Fruit fly (Drosophila melanogaster) whole organism, prepupa: ENCODE measurements around the gene Npc1a.

Experiments used
- Blimp-1 ChIP-seq: fragments of 200-800 bp; sonication (Bioruptor generic); optimal IDR thresholded peaks from 3 replicates; lab custom pipeline; 2017; ENCODE audit warnings: missing biosample characterization, missing genetic modification characterization, mild to moderate bottlenecking, moderate library complexity, missing genetic modification reagents
- CG10631 ChIP-seq: fragments of 200-800 bp; sonication (Bioruptor generic); optimal IDR thresholded peaks from 2 replicates; lab custom pipeline; 2016; ENCODE audit warnings: missing biosample characterization, missing genetic modification characterization
- CG11294 ChIP-seq: fragments of 200-800 bp; sonication (Bioruptor generic); IDR thresholded peaks from 2 replicates; pipeline ENCODE4 v1.3.6; 2022; ENCODE audit warnings: missing biosample characterization, missing genetic modification characterization
- CG11902 ChIP-seq: fragments of 200-800 bp; sonication (Bioruptor generic); optimal IDR thresholded peaks from 3 replicates; lab custom pipeline; 2016; ENCODE audit warnings: missing biosample characterization, missing genetic modification characterization
- CG1621 ChIP-seq: fragments of 200-800 bp; sonication (Bioruptor generic); optimal IDR thresholded peaks from 3 replicates; lab custom pipeline; 2018; ENCODE audit warnings: missing biosample characterization, mild to moderate bottlenecking, missing genetic modification characterization
- CG16779 ChIP-seq: fragments of 200-800 bp; sonication (Bioruptor generic); optimal IDR thresholded peaks from 3 replicates; lab custom pipeline; 2017; ENCODE audit warnings: missing biosample characterization, mild to moderate bottlenecking, missing genetic modification characterization
- CG3032 ChIP-seq: fragments of 200-800 bp; optimal IDR thresholded peaks from 2 replicates; lab custom pipeline; 2019; ENCODE audit warnings: missing biosample characterization, mild to moderate bottlenecking, missing genetic modification characterization, moderate library complexity
- CG31627 ChIP-seq: fragments of 200-800 bp; sonication (Bioruptor generic); optimal IDR thresholded peaks from 3 replicates; lab custom pipeline; 2016; ENCODE audit warnings: missing biosample characterization, missing genetic modification characterization
- CG32006 ChIP-seq: fragments of 200-800 bp; sonication (Bioruptor generic); optimal IDR thresholded peaks from 3 replicates; lab custom pipeline; 2017; ENCODE audit warnings: missing biosample characterization, mild to moderate bottlenecking, missing genetic modification characterization
- CG34406 ChIP-seq: fragments of 200-800 bp; sonication (Bioruptor generic); optimal IDR thresholded peaks from 3 replicates; lab custom pipeline; 2016; ENCODE audit warnings: missing biosample characterization, missing genetic modification characterization
- CG4318 ChIP-seq: fragments of 200-800 bp; sonication (Bioruptor generic); optimal IDR thresholded peaks from 3 replicates; lab custom pipeline; 2017; ENCODE audit warnings: missing biosample characterization, mild to moderate bottlenecking, missing genetic modification characterization
- CG6163 ChIP-seq: fragments of 200-800 bp; sonication (Bioruptor generic); IDR thresholded peaks from 3 replicates; pipeline ENCODE4 v1.3.6; 2022; ENCODE audit warnings: missing biosample characterization, missing genetic modification characterization
- CG6276 ChIP-seq: fragments of 200-800 bp; sonication (Bioruptor generic); optimal IDR thresholded peaks from 2 replicates; lab custom pipeline; 2017; ENCODE audit warnings: missing biosample characterization, mild to moderate bottlenecking, missing genetic modification characterization
- CG6854 ChIP-seq: fragments of 200-800 bp; sonication (Bioruptor generic); optimal IDR thresholded peaks from 2 replicates; lab custom pipeline; 2017; ENCODE audit warnings: missing biosample characterization, mild to moderate bottlenecking, missing genetic modification characterization
- CG7368 ChIP-seq: fragments of 200-800 bp; sonication (Bioruptor generic); optimal IDR thresholded peaks from 3 replicates; lab custom pipeline; 2016; ENCODE audit warnings: missing biosample characterization, missing genetic modification characterization
- CG8119 ChIP-seq: fragments of 200-800 bp; sonication (Bioruptor generic); IDR thresholded peaks from 3 replicates; pipeline ENCODE4 v1.3.6; 2022; ENCODE audit warnings: missing biosample characterization, missing genetic modification characterization
- CG8632 ChIP-seq: fragments of 200-800 bp; sonication (Bioruptor generic); optimal IDR thresholded peaks from 3 replicates; lab custom pipeline; 2016; ENCODE audit warnings: missing biosample characterization, missing genetic modification characterization
- CG9139 ChIP-seq: fragments of 200-800 bp; sonication (Bioruptor generic); optimal IDR thresholded peaks from 3 replicates; lab custom pipeline; 2017; ENCODE audit warnings: missing biosample characterization, mild to moderate bottlenecking, missing genetic modification characterization
- Eip78C ChIP-seq: fragments of 200-800 bp; sonication (Bioruptor generic); peaks from one replicate; lab custom pipeline; 2016; ENCODE audit warnings: missing biosample characterization, missing genetic modification characterization
- Eip93F ChIP-seq: fragments of 200-800 bp; sonication (Bioruptor generic); optimal IDR thresholded peaks from 2 replicates; lab custom pipeline; 2016; ENCODE audit warnings: missing biosample characterization, mild to moderate bottlenecking, missing genetic modification characterization
- Ets21C ChIP-seq: fragments of 200-800 bp; sonication (Bioruptor generic); optimal IDR thresholded peaks from 3 replicates; lab custom pipeline; 2016; ENCODE audit warnings: missing biosample characterization, missing genetic modification characterization
- Ets96B ChIP-seq: fragments of 200-800 bp; optimal IDR thresholded peaks from 2 replicates; lab custom pipeline; 2019; ENCODE audit warnings: missing biosample characterization, mild to moderate bottlenecking, missing genetic modification characterization, moderate library complexity
- Gug ChIP-seq: fragments of 200-800 bp; sonication (Bioruptor generic); IDR thresholded peaks from 2 replicates; pipeline ENCODE4 v1.3.6; 2022; ENCODE audit warnings: missing biosample characterization, missing genetic modification characterization
- Hr38 ChIP-seq: sonication (Bioruptor generic); optimal IDR thresholded peaks from 2 replicates; lab custom pipeline; 2016; ENCODE audit warnings: missing biosample characterization, missing genetic modification characterization
- Hr39 ChIP-seq: fragments of 200-800 bp; sonication (Bioruptor generic); optimal IDR thresholded peaks from 2 replicates; lab custom pipeline; 2016; ENCODE audit warnings: missing biosample characterization, missing genetic modification characterization
- Hr4 ChIP-seq: fragments of 200-800 bp; sonication (Bioruptor generic); optimal IDR thresholded peaks from 3 replicates; lab custom pipeline; 2016; ENCODE audit warnings: missing biosample characterization, missing genetic modification characterization
- Lpt ChIP-seq: fragments of 200-800 bp; sonication (Bioruptor generic); optimal IDR thresholded peaks from 3 replicates; lab custom pipeline; 2016; ENCODE audit warnings: missing biosample characterization, missing genetic modification characterization
- OdsH ChIP-seq: fragments of 200-800 bp; sonication (Bioruptor generic); optimal IDR thresholded peaks from 3 replicates; lab custom pipeline; 2016; ENCODE audit warnings: missing biosample characterization, missing genetic modification characterization
- Smox ChIP-seq: fragments of 200-800 bp; sonication (Bioruptor generic); optimal IDR thresholded peaks from 3 replicates; lab custom pipeline; 2016; ENCODE audit warnings: missing biosample characterization, missing genetic modification characterization
- Sox14 ChIP-seq: fragments of 200-800 bp; sonication (Bioruptor generic); optimal IDR thresholded peaks from 3 replicates; lab custom pipeline; 2016; ENCODE audit warnings: missing biosample characterization, missing genetic modification characterization
- achi ChIP-seq: fragments of 200-800 bp; sonication (Bioruptor generic); optimal IDR thresholded peaks from 3 replicates; lab custom pipeline; 2016; ENCODE audit warnings: missing biosample characterization, missing genetic modification characterization
- cyc ChIP-seq: fragments of 200-800 bp; sonication (Bioruptor generic); optimal IDR thresholded peaks from 3 replicates; lab custom pipeline; 2016; ENCODE audit warnings: missing biosample characterization, missing genetic modification characterization
- dsx ChIP-seq: fragments of 200-800 bp; optimal IDR thresholded peaks from 3 replicates; lab custom pipeline; 2019; ENCODE audit warnings: missing biosample characterization, mild to moderate bottlenecking, missing genetic modification characterization, moderate library complexity; ENCODE audit not compliant: poor library complexity, severe bottlenecking
- esn ChIP-seq: fragments of 200-800 bp; sonication (Bioruptor generic); optimal IDR thresholded peaks from 2 replicates; lab custom pipeline; 2016; ENCODE audit warnings: missing biosample characterization, mild to moderate bottlenecking, missing genetic modification characterization, moderate library complexity
- fd59A ChIP-seq: fragments of 200-800 bp; sonication (Bioruptor generic); optimal IDR thresholded peaks from 2 replicates; lab custom pipeline; 2017; ENCODE audit warnings: missing biosample characterization, mild to moderate bottlenecking, missing genetic modification characterization, missing genetic modification reagents
- fkh ChIP-seq: fragments of 200-800 bp; sonication (Bioruptor generic); optimal IDR thresholded peaks from 3 replicates; lab custom pipeline; 2017; ENCODE audit warnings: missing biosample characterization, mild to moderate bottlenecking, missing genetic modification characterization, moderate library complexity
- lz ChIP-seq: fragments of 200-800 bp; sonication (Bioruptor generic); optimal IDR thresholded peaks from 3 replicates; lab custom pipeline; 2016; ENCODE audit warnings: missing biosample characterization, missing genetic modification characterization
- net ChIP-seq: fragments of 200-800 bp; sonication (Bioruptor generic); optimal IDR thresholded peaks from 3 replicates; lab custom pipeline; 2016; ENCODE audit warnings: missing biosample characterization, missing genetic modification characterization
- pdm3 ChIP-seq: fragments of 200-800 bp; sonication (Bioruptor generic); optimal IDR thresholded peaks from 3 replicates; lab custom pipeline; 2016; ENCODE audit warnings: missing biosample characterization, missing genetic modification characterization
- salr ChIP-seq, 2 experiments: fragments of 200-800 bp; sonication (Bioruptor generic); optimal IDR thresholded peaks; 3 replicates each; lab custom pipeline; 2016 to 2018; ENCODE audit warnings: missing biosample characterization in 2 of 2, missing genetic modification characterization in 2 of 2, mild to moderate bottlenecking in 1 of 2
- spab ChIP-seq: fragments of 200-800 bp; sonication (Bioruptor generic); optimal IDR thresholded peaks from 2 replicates; lab custom pipeline; 2017; ENCODE audit warnings: missing biosample characterization, mild to moderate bottlenecking, missing genetic modification characterization, missing genetic modification reagents
- ss ChIP-seq, 2 experiments: fragments of 200-800 bp; sonication (Bioruptor generic); optimal IDR thresholded peaks; 2 replicates in 1 of 2; 3 replicates in 1 of 2; lab custom pipeline; 2017 to 2018; ENCODE audit warnings: mild to moderate bottlenecking in 2 of 2, missing biosample characterization in 2 of 2, missing genetic modification characterization in 2 of 2, moderate library complexity in 1 of 2
- svp ChIP-seq: fragments of 200-800 bp; sonication (Bioruptor generic); peaks from one replicate; lab custom pipeline; 2016; ENCODE audit warnings: missing biosample characterization, missing genetic modification characterization
- topi ChIP-seq: fragments of 200-800 bp; sonication (Bioruptor generic); optimal IDR thresholded peaks from 3 replicates; lab custom pipeline; 2016; ENCODE audit warnings: missing biosample characterization, missing genetic modification characterization
- vri ChIP-seq: fragments of 200-800 bp; sonication (Bioruptor generic); optimal IDR thresholded peaks from 3 replicates; lab custom pipeline; 2016; ENCODE audit warnings: missing biosample characterization, mild to moderate bottlenecking, missing genetic modification characterization

Npc1a gene

dm6 chr2L:10203933-10204509, 17.0 kb downstream of the Npc1a start, which contains the start of gene CG34159 (continued):
- TF ChIP-seq dsx (GFP tag; lab: Kevin White, UChicago), result no peak
- TF ChIP-seq Ets96B, result no peak
- no peak for TF ChIP-seq net (GFP tag; lab: Kevin White, UChicago)
- TF ChIP-seq CG11902 (GFP tag; lab: Kevin White, UChicago), result no peak
- peak; percentile 17 for TF ChIP-seq CG6854
- TF ChIP-seq lz, result no peak
- no peak for TF ChIP-seq fd59A
- TF ChIP-seq, all 60 proteins: peak for 4

- TF ChIP-seq vri (GFP tag; lab: Kevin White, UChicago), result no peak
- TF ChIP-seq Gug (GFP tag; lab: Robert Waterston, UW), result no peak
- TF ChIP-seq Blimp-1, result no peak
- no peak for TF ChIP-seq Sox14 (GFP tag; lab: Kevin White, UChicago)
- no peak for TF ChIP-seq Smox (GFP tag; lab: Kevin White, UChicago)
- TF ChIP-seq CG3032, result no peak
- TF ChIP-seq CG31627 (GFP tag; lab: Kevin White, UChicago), result no peak
- TF ChIP-seq Hr4 (GFP tag; lab: Kevin White, UChicago), result no peak
- no peak for TF ChIP-seq CG34406 (GFP tag; lab: Kevin White, UChicago)
- TF ChIP-seq svp (GFP tag; lab: Kevin White, UChicago), result no peak
- TF ChIP-seq CG8119 (GFP tag; lab: Robert Waterston, UW), result no peak
- no peak for TF ChIP-seq esn (GFP tag; lab: Kevin White, UChicago)
- no peak for TF ChIP-seq spab
- no peak for TF ChIP-seq pdm3 (GFP tag; lab: Kevin White, UChicago)
- no peak for TF ChIP-seq fd59A
- TF ChIP-seq CG6854, result no peak
- TF ChIP-seq CG1621 (tag; lab: Kevin White, UChicago), result no peak
- no peak for TF ChIP-seq salr (GFP tag; optimal IDR thresholded peaks at IDR 0.05; lab: Kevin White, UChicago)
- no peak for TF ChIP-seq CG11294 (GFP tag; lab: Robert Waterston, UW)
- no peak for TF ChIP-seq Eip93F (GFP tag; lab: Kevin White, UChicago)
Observed at dm6 chr2L:10201743-10202142, 19.3 kb downstream of the Npc1a start.

dm6 chr2L:10200847-10201246, 20.2 kb downstream of the Npc1a start, which contains the start of the genes Ripalpha and RpL7:
TSS of gene Ripalpha (minus strand) at chr2L:10200974.
TSS of gene RpL7 (plus strand) at chr2L:10201004.
- peak; percentile 93 for TF ChIP-seq CG7368
- peak; percentile 96 for TF ChIP-seq cyc (GFP tag; lab: Kevin White, UChicago)
- peak; percentile 86 for TF ChIP-seq CG10631 (GFP tag; lab: Kevin White, UChicago)
- peak; percentile 90 for TF ChIP-seq Smox (GFP tag; lab: Kevin White, UChicago)
- TF ChIP-seq CG11902 (GFP tag; lab: Kevin White, UChicago), result peak; percentile 76
- TF ChIP-seq Lpt (GFP tag; lab: Kevin White, UChicago), result peak; percentile 78
- peak; percentile 83 for TF ChIP-seq CG8632 (GFP tag; lab: Kevin White, UChicago)
- peak; percentile 93 for TF ChIP-seq Hr39 (GFP tag; lab: Kevin White, UChicago)
- no peak for TF ChIP-seq CG4318 (GFP tag; lab: Kevin White, UChicago)
- TF ChIP-seq CG32006 (GFP tag; lab: Kevin White, UChicago), result no peak
- TF ChIP-seq OdsH, result peak; percentile 96
- no peak for TF ChIP-seq CG6276 (GFP tag; lab: Kevin White, UChicago)
- no peak for TF ChIP-seq CG16779 (tag; lab: Kevin White, UChicago)
- TF ChIP-seq topi (GFP tag; lab: Kevin White, UChicago), result peak; percentile 95
- TF ChIP-seq Blimp-1, result peak; percentile 90
- peak; percentile 91 for TF ChIP-seq CG9139 (GFP tag; lab: Kevin White, UChicago)
- TF ChIP-seq Eip78C (GFP tag; lab: Kevin White, UChicago), result peak; percentile 95
- peak; percentile 90 for TF ChIP-seq fkh
- TF ChIP-seq ss (GFP tag; optimal IDR thresholded peaks at IDR 0.05; lab: Kevin White, UChicago), result peak; percentile 81 to 94
- peak; percentile 96 for TF ChIP-seq CG6163
- peak; percentile 92 for TF ChIP-seq svp (GFP tag; lab: Kevin White, UChicago)
- TF ChIP-seq CG8119 (GFP tag; lab: Robert Waterston, UW), result peak; percentile 60; the same call in 1 of the 3 replicates
- TF ChIP-seq Hr4 (GFP tag; lab: Kevin White, UChicago), result peak; percentile 76
- TF ChIP-seq CG34406 (GFP tag; lab: Kevin White, UChicago), result peak; percentile 92
- TF ChIP-seq CG11294 (GFP tag; lab: Robert Waterston, UW), result no peak; the same call in 1 of the 2 replicates
- peak; percentile 84 for TF ChIP-seq Ets21C (GFP tag; lab: Kevin White, UChicago)
- TF ChIP-seq Eip93F (GFP tag; lab: Kevin White, UChicago), result no peak
- TF ChIP-seq fd59A, result peak; percentile 75
- TF ChIP-seq CG1621 (tag; lab: Kevin White, UChicago), result peak; percentile 97
- TF ChIP-seq Gug (GFP tag; lab: Robert Waterston, UW), result peak; percentile 69
- TF ChIP-seq Hr38 (GFP tag; lab: Kevin White, UChicago), result no peak
- peak; percentile 93 for TF ChIP-seq CG6854
- no peak for TF ChIP-seq spab
- TF ChIP-seq achi (GFP tag; lab: Kevin White, UChicago), result peak; percentile 100
- TF ChIP-seq net (GFP tag; lab: Kevin White, UChicago), result peak; percentile 93
- TF ChIP-seq Ets96B, result peak; percentile 57
- TF ChIP-seq CG31627 (GFP tag; lab: Kevin White, UChicago), result peak; percentile 96
